Worm (Caenorhabditis elegans) whole organism, L1 larva: ENCODE data around the gene C29E4.12.

Experiments used
- C16A3.4 ChIP-seq: fragments of 150-350 bp; optimal IDR thresholded peaks from 2 replicates; lab custom pipeline; 2014; ENCODE audit warnings: missing biosample characterization, missing genetic modification characterization
- aly-2 ChIP-seq: fragments of 150-350 bp; optimal IDR thresholded peaks from 2 replicates; lab custom pipeline; 2014; ENCODE audit warnings: missing biosample characterization, missing genetic modification characterization
- elt-2 ChIP-seq: sonication (generic microtip); optimal IDR thresholded peaks from 2 replicates; lab custom pipeline; 2016; ENCODE audit warnings: missing genetic modification characterization, mild to moderate bottlenecking, inconsistent platforms, missing compliant biosample characterization, missing genetic modification reagents
- nhr-77 ChIP-seq: fragments of 150-350 bp; optimal IDR thresholded peaks from 2 replicates; lab custom pipeline; 2014; ENCODE audit warnings: missing biosample characterization, missing genetic modification characterization
- skn-1 ChIP-seq: fragments of 150-350 bp; optimal IDR thresholded peaks from 2 replicates; lab custom pipeline; 2014; ENCODE audit warnings: missing biosample characterization, missing genetic modification characterization
- snpc-4 ChIP-seq: fragments of 150-350 bp; optimal IDR thresholded peaks from 2 replicates; lab custom pipeline; 2014; ENCODE audit warnings: missing biosample characterization, missing genetic modification characterization
- zag-1 ChIP-seq: fragments of 150-350 bp; optimal IDR thresholded peaks from 2 replicates; lab custom pipeline; 2014; ENCODE audit warnings: missing biosample characterization, missing genetic modification characterization
- ztf-11 ChIP-seq, 2 experiments: sonication (generic microtip); optimal IDR thresholded peaks; 2 replicates each; lab custom pipeline; 2016 to 2017; ENCODE audit warnings: missing genetic modification characterization in 2 of 2, missing biosample characterization in 1 of 2, missing compliant biosample characterization in 1 of 2
- ztf-4 ChIP-seq: fragments of 150-350 bp; optimal IDR thresholded peaks from 2 replicates; lab custom pipeline; 2014; ENCODE audit warnings: missing biosample characterization, missing genetic modification characterization

DNA sequence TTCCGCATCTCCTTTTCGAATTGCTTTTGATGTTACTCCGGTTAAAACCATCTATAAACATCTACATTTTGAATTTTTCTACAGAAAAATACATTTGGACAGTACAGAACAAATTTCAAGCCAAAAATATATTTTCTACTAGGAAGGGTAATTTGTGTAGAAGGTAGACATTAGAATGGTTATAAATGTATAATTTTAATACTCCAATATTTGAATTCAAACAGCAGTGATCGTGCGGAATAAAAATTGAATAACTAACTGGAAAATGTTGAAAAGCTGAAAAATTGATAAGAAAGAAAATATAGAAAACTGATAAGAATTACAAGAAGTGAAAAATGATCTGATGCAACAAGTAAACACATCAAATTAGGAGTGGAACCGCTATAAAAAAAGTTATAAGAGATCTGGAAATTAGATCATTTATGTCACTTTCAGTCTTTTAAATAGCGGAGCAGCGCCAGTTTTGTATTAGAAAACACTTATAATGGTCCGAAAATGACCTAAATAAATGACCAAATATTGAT, 6.1 kb downstream of the C29E4.12 start, which contains the start of gene gsto-1:
- TF ChIP-seq C16A3.4 (tag; lab: Kevin White, UChicago) (no peak), ztf-11 (tag; optimal IDR thresholded peaks at IDR 0.05; lab: Kevin White, UChicago) (no peak), skn-1 (tag; lab: Kevin White, UChicago) (no peak), snpc-4 (tag; lab: Kevin White, UChicago) (no peak), elt-2 (tag; lab: Kevin White, UChicago) (no peak), ztf-4 (tag; lab: Kevin White, UChicago) (no peak), nhr-77 (no peak), zag-1 (tag; lab: Kevin White, UChicago) (no peak), aly-2 (tag; lab: Kevin White, UChicago) (no peak)
